Worm (Caenorhabditis elegans) whole organism, early embryonic: ENCODE data around the gene ZK816.1.

Experiments used
- F13C5.2 ChIP-seq: sonication (generic microtip); optimal IDR thresholded peaks from 2 replicates; lab custom pipeline; 2017; ENCODE audit warnings: mild to moderate bottlenecking, missing genetic modification characterization, inconsistent platforms, missing compliant biosample characterization
- aly-1 ChIP-seq: sonication (generic microtip); optimal IDR thresholded peaks from 2 replicates; lab custom pipeline; 2016; ENCODE audit warnings: missing genetic modification characterization, missing compliant biosample characterization
- ama-1 ChIP-seq: fragments of 150-350 bp; optimal IDR thresholded peaks from 2 replicates; lab custom pipeline; 2014
- tbx-37 ChIP-seq: fragments of 200-800 bp; sonication (Bioruptor generic); conservative IDR thresholded peaks from 2 replicates; pipeline ENCODE4 v1.3.6; 2022; ENCODE audit warnings: missing genetic modification reagents, missing genetic modification characterization, missing compliant biosample characterization

DNA sequence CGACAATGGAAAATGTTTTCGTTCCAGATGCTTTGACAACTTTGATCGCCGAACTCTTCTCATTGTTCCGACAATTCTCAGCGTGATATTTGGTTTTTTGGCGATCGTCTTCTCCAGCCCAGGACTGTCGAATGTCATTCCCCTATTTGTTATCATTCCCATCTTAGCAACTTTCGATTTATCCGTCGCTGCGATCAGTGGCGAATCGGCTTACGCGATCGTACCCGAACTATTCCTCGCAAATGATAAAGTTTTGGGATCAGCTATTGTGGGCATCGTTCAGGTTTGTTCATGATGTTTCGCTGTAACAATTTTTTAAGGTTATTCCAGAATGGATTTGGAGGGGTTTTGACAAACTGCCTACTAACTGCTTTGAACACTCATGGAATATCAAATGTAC, 45.2 kb downstream of the ZK816.1 start:
- TF ChIP-seq tbx-37 (GFP tag; lab: Robert Waterston, UW) (no peak), ama-1 (lab: Kevin White, UChicago) (no peak), F13C5.2 (no peak), aly-1 (tag; lab: Kevin White, UChicago) (no peak)
